Worm (Caenorhabditis elegans) whole organism, L4 larva: ENCODE measurements around the gene F45F2.11.

Experiments used
- F10B5.3 ChIP-seq: sonication (generic microtip); optimal IDR thresholded peaks from 2 replicates; lab custom pipeline; 2016; ENCODE audit warnings: mild to moderate bottlenecking, missing genetic modification characterization, missing compliant biosample characterization
- T26A8.4 ChIP-seq: fragments of 200-800 bp; sonication (Bioruptor generic); IDR thresholded peaks from 2 replicates; pipeline ENCODE4 v1.3.6; 2022; ENCODE audit warnings: missing genetic modification characterization, missing compliant biosample characterization
- Y105C5A.15 ChIP-seq: fragments of 200-800 bp; sonication (Bioruptor generic); IDR thresholded peaks from 2 replicates; pipeline ENCODE4 v1.3.6; 2022; ENCODE audit warnings: missing genetic modification characterization, missing compliant biosample characterization
- ZK337.2 ChIP-seq: fragments of 200-800 bp; sonication (Bioruptor generic); IDR thresholded peaks from 2 replicates; pipeline ENCODE4 v1.3.6; 2022; ENCODE audit warnings: missing genetic modification reagents, missing genetic modification characterization, missing compliant biosample characterization
- aha-1 ChIP-seq: fragments of 150-350 bp; peaks from one replicate; lab custom pipeline; 2014; ENCODE audit warnings: missing biosample characterization, missing genetic modification characterization
- aly-2 ChIP-seq: sonication (generic microtip); optimal IDR thresholded peaks from 2 replicates; lab custom pipeline; 2018; ENCODE audit warnings: missing biosample characterization, missing genetic modification characterization
- ama-1 ChIP-seq: fragments of 150-350 bp; optimal IDR thresholded peaks from 2 replicates; lab custom pipeline; 2014; ENCODE audit warnings: inconsistent platforms, mixed read lengths
- attf-4 ChIP-seq: sonication (generic microtip); optimal IDR thresholded peaks from 3 replicates; lab custom pipeline; 2017; ENCODE audit warnings: missing biosample characterization, missing genetic modification characterization
- ceh-28 ChIP-seq: fragments of 150-350 bp; optimal IDR thresholded peaks from 2 replicates; lab custom pipeline; 2014; ENCODE audit warnings: missing biosample characterization, missing genetic modification reagents, missing genetic modification characterization
- ceh-82 ChIP-seq: sonication (generic microtip); optimal IDR thresholded peaks from 2 replicates; lab custom pipeline; 2017; ENCODE audit warnings: missing biosample characterization, missing genetic modification characterization
- ces-1 ChIP-seq: fragments of 150-350 bp; sonication (generic microtip); optimal IDR thresholded peaks from 4 replicates; lab custom pipeline; 2014; ENCODE audit warnings: missing biosample characterization, missing genetic modification reagents, missing genetic modification characterization
- ctbp-1 ChIP-seq: fragments of 200-800 bp; sonication (Bioruptor generic); IDR thresholded peaks from 2 replicates; pipeline ENCODE4 v1.3.6; 2022; ENCODE audit warnings: missing genetic modification reagents, missing genetic modification characterization, missing compliant biosample characterization
- daf-12 ChIP-seq: fragments of 150-350 bp; optimal IDR thresholded peaks from 2 replicates; lab custom pipeline; 2014; ENCODE audit warnings: missing biosample characterization, missing genetic modification reagents, missing genetic modification characterization
- daf-8 ChIP-seq: fragments of 200-800 bp; sonication (Bioruptor generic); IDR thresholded peaks from 2 replicates; pipeline ENCODE4 v1.3.6; 2022; ENCODE audit warnings: missing genetic modification characterization, missing compliant biosample characterization
- dmd-6 ChIP-seq: fragments of 200-800 bp; sonication (Bioruptor generic); IDR thresholded peaks from 2 replicates; pipeline ENCODE4 v1.3.6; 2022; ENCODE audit warnings: missing genetic modification reagents, missing genetic modification characterization, missing compliant biosample characterization
- dmd-8 ChIP-seq: fragments of 200-800 bp; sonication (Bioruptor generic); IDR thresholded peaks from 2 replicates; pipeline ENCODE4 v1.3.6; 2022; ENCODE audit warnings: missing genetic modification characterization, missing compliant biosample characterization
- dve-1 ChIP-seq: sonication (generic microtip); optimal IDR thresholded peaks from 2 replicates; lab custom pipeline; 2017; ENCODE audit warnings: antibody characterized with exemption, mild to moderate bottlenecking, missing genetic modification characterization, missing compliant biosample characterization; ENCODE audit not compliant: insufficient read depth
- fkh-10 ChIP-seq: fragments of 150-350 bp; optimal IDR thresholded peaks from 2 replicates; lab custom pipeline; 2014; ENCODE audit warnings: missing biosample characterization, missing genetic modification reagents, missing genetic modification characterization
- hif-1 ChIP-seq, 2 experiments: sonication (generic microtip); optimal IDR thresholded peaks; 2 replicates each; lab custom pipeline; 2016 to 2017; ENCODE audit warnings: missing compliant biosample characterization in 2 of 2, missing genetic modification characterization in 2 of 2, missing genetic modification reagents in 2 of 2, missing genotype in 2 of 2, mild to moderate bottlenecking in 1 of 2
- hlh-11 ChIP-seq: fragments of 200-800 bp; sonication (Bioruptor generic); optimal IDR thresholded peaks from 2 replicates; lab custom pipeline; 2018; ENCODE audit warnings: mild to moderate bottlenecking, missing genetic modification characterization, missing compliant biosample characterization
- jun-1 ChIP-seq: fragments of 150-350 bp; optimal IDR thresholded peaks from 2 replicates; lab custom pipeline; 2014; ENCODE audit warnings: missing biosample characterization, missing genetic modification reagents, missing genetic modification characterization
- lim-7 ChIP-seq: fragments of 200-800 bp; sonication (Bioruptor generic); IDR thresholded peaks from 2 replicates; pipeline ENCODE4 v1.3.6; 2022; ENCODE audit warnings: missing genetic modification characterization, missing compliant biosample characterization
- lin-1 ChIP-seq: fragments of 200-800 bp; sonication (Bioruptor generic); IDR thresholded peaks from 2 replicates; pipeline ENCODE4 v1.3.6; 2022; ENCODE audit warnings: missing genetic modification reagents, missing genetic modification characterization, missing compliant biosample characterization
- lin-13 ChIP-seq: fragments of 150-350 bp; optimal IDR thresholded peaks from 2 replicates; lab custom pipeline; 2014; ENCODE audit warnings: missing biosample characterization, missing genetic modification reagents, missing genetic modification characterization
- lin-38 ChIP-seq: fragments of 200-800 bp; sonication (Bioruptor generic); IDR thresholded peaks from 2 replicates; pipeline ENCODE4 v1.3.6; 2022; ENCODE audit warnings: missing genetic modification reagents, missing genetic modification characterization, missing compliant biosample characterization
- lir-3 ChIP-seq: sonication (generic microtip); optimal IDR thresholded peaks from 2 replicates; lab custom pipeline; 2016; ENCODE audit warnings: mild to moderate bottlenecking, missing genetic modification characterization, missing compliant biosample characterization
- madf-5 ChIP-seq, 2 experiments: fragments of 200-800 bp; sonication (Bioruptor generic); IDR thresholded peaks; 2 replicates each; pipeline ENCODE4 v1.3.6; 2022; ENCODE audit warnings: missing compliant biosample characterization in 2 of 2, missing genetic modification characterization in 2 of 2
- mes-2 ChIP-seq: sonication (generic microtip); optimal IDR thresholded peaks from 2 replicates; lab custom pipeline; 2016; ENCODE audit warnings: missing genotype, mild to moderate bottlenecking, missing genetic modification characterization, missing compliant biosample characterization; ENCODE audit not compliant: poor library complexity, severe bottlenecking
- mxl-3 ChIP-seq: fragments of 200-800 bp; sonication (Bioruptor generic); optimal IDR thresholded peaks from 2 replicates; lab custom pipeline; 2018; ENCODE audit warnings: mild to moderate bottlenecking, missing genetic modification characterization, missing compliant biosample characterization
- nhr-102 ChIP-seq: sonication (generic microtip); optimal IDR thresholded peaks from 2 replicates; lab custom pipeline; 2016; ENCODE audit warnings: mild to moderate bottlenecking, missing genetic modification characterization, moderate library complexity, missing compliant biosample characterization
- nhr-28 ChIP-seq: fragments of 150-350 bp; optimal IDR thresholded peaks from 2 replicates; lab custom pipeline; 2014; ENCODE audit warnings: missing biosample characterization, missing genetic modification characterization
- nhr-42 ChIP-seq: fragments of 200-800 bp; sonication (Bioruptor generic); IDR thresholded peaks from 2 replicates; pipeline ENCODE4 v1.3.6; 2022; ENCODE audit warnings: missing genetic modification characterization, missing compliant biosample characterization
- nhr-48 ChIP-seq: sonication (generic microtip); optimal IDR thresholded peaks from 2 replicates; lab custom pipeline; 2016; ENCODE audit warnings: mild to moderate bottlenecking, missing genetic modification characterization, missing compliant biosample characterization
- nhr-6 ChIP-seq: fragments of 150-350 bp; optimal IDR thresholded peaks from 2 replicates; lab custom pipeline; 2014; ENCODE audit warnings: missing biosample characterization, missing genetic modification characterization
- nhr-76 ChIP-seq: fragments of 150-350 bp; optimal IDR thresholded peaks from 2 replicates; lab custom pipeline; 2014; ENCODE audit warnings: missing biosample characterization, missing genetic modification characterization
- php-3 ChIP-seq: fragments of 200-800 bp; sonication (Bioruptor generic); IDR thresholded peaks from 2 replicates; pipeline ENCODE4 v1.3.6; 2022; ENCODE audit warnings: missing genetic modification reagents, missing genetic modification characterization, missing compliant biosample characterization
- pqm-1 ChIP-seq: sonication (generic microtip); optimal IDR thresholded peaks from 2 replicates; lab custom pipeline; 2017; ENCODE audit warnings: missing biosample characterization, missing genetic modification characterization
- rbr-2 ChIP-seq: sonication (generic microtip); optimal IDR thresholded peaks from 2 replicates; lab custom pipeline; 2016; ENCODE audit warnings: missing genotype, missing genetic modification characterization, missing compliant biosample characterization
- saeg-2 ChIP-seq: fragments of 200-800 bp; sonication (Bioruptor generic); IDR thresholded peaks from 2 replicates; pipeline ENCODE4 v1.3.6; 2022; ENCODE audit warnings: missing genetic modification reagents, missing genetic modification characterization, missing compliant biosample characterization
- set-16 ChIP-seq: fragments of 200-800 bp; sonication (Bioruptor generic); IDR thresholded peaks from 2 replicates; pipeline ENCODE4 v1.3.6; 2022; ENCODE audit warnings: missing genetic modification reagents, missing genetic modification characterization, missing compliant biosample characterization
- skn-1 ChIP-seq: fragments of 150-350 bp; optimal IDR thresholded peaks from 2 replicates; lab custom pipeline; 2014; ENCODE audit warnings: missing biosample characterization, missing genetic modification characterization
- spr-3 ChIP-seq: fragments of 200-800 bp; sonication (Bioruptor generic); optimal IDR thresholded peaks from 2 replicates; lab custom pipeline; 2018; ENCODE audit warnings: mild to moderate bottlenecking, missing genetic modification characterization, missing compliant biosample characterization
- tra-1 ChIP-seq: fragments of 200-800 bp; sonication (Bioruptor generic); IDR thresholded peaks from 2 replicates; pipeline ENCODE4 v1.3.6; 2022; ENCODE audit warnings: missing genetic modification reagents, missing genetic modification characterization, missing compliant biosample characterization
- unc-39 ChIP-seq: sonication (generic microtip); optimal IDR thresholded peaks from 2 replicates; lab custom pipeline; 2017; ENCODE audit warnings: missing biosample characterization, missing genetic modification characterization
- unc-62 ChIP-seq, 3 experiments: fragments of 150-350 bp in 1 of 3; sonication (generic microtip); optimal IDR thresholded peaks in 2 of 3; peaks in 1 of 3; 1 replicate in 1 of 3; 2 replicates in 2 of 3; lab custom pipeline; 2014 to 2017; ENCODE audit warnings: missing biosample characterization in 3 of 3, missing genetic modification characterization in 3 of 3, missing genetic modification reagents in 3 of 3, missing genotype in 1 of 3
- vab-7 ChIP-seq: fragments of 200-800 bp; sonication (Bioruptor generic); IDR thresholded peaks from 2 replicates; pipeline ENCODE4 v1.3.6; 2022; ENCODE audit warnings: missing genetic modification reagents, missing genetic modification characterization, missing compliant biosample characterization
- zfp-3 ChIP-seq: fragments of 200-800 bp; sonication (Bioruptor generic); conservative IDR thresholded peaks from 2 replicates; pipeline ENCODE4 v1.3.6; 2022; ENCODE audit warnings: missing genetic modification reagents, missing genetic modification characterization, missing compliant biosample characterization
- zip-11 ChIP-seq: fragments of 200-800 bp; sonication (Bioruptor generic); IDR thresholded peaks from 2 replicates; pipeline ENCODE4 v1.3.6; 2022; ENCODE audit warnings: missing genetic modification characterization, missing compliant biosample characterization
- zip-2 ChIP-seq: fragments of 150-350 bp; optimal IDR thresholded peaks from 2 replicates; lab custom pipeline; 2014; ENCODE audit warnings: missing biosample characterization, missing genetic modification characterization

Gene F45F2.11

DNA sequence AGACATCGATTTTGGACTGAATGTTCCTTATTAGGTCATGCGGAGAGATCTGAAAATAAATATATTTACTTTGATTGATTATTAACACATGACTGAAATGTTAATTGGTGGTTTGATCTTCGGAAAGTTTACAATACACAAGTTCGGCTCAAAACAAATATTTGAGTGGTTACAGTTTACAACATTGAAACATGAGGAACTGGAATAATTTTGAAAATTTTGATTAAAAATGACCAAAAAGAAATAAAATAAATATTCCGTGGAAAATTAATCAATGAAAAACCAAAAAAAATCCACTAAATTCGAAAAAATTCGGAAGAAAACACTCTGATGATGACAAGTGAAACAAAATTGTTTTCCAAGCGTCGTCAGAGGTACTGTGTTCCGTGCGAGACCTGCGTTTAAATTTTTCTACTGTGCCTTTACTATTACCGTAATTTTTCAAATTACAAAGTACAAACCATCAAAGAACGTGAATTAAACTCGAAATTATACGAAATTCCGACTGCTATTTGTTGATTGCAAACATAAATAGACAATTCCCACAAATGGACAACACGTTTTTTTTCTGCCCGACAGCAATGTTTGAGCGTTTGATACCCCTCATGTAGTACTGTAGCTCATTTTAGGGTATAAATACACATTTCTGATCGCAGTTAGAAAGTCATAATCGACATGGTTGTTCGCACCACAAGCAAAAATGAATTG, at the start of gene F45F2.11, which contains the start of gene otpl-7:
Gene F45F2.11, minus strand, starts transcription at position 51 of the 708 bp plus-strand sequence.
Gene otpl-7, plus strand, starts transcription at position 658 of the 708 bp plus-strand sequence.
- TF ChIP-seq ceh-82 (tag; lab: Kevin White, UChicago) (no peak), unc-62 (GFP tag; optimal IDR thresholded peaks at IDR 0.05 in 1 of 2; lab: Kevin White, UChicago) (no peak), unc-62 (tag; optimal IDR thresholded peaks at IDR 0.05; lab: Kevin White, UChicago) (no peak), madf-5 (GFP tag; IDR thresholded peaks at IDR 0.05; lab: Robert Waterston, UW) (no peak), dmd-8 (GFP tag; lab: Robert Waterston, UW) (no peak), lin-13 (no peak), lim-7 (GFP tag; lab: Robert Waterston, UW) (no peak), nhr-48 (tag; lab: Kevin White, UChicago) (no peak), hif-1 (tag; optimal IDR thresholded peaks at IDR 0.05; lab: Kevin White, UChicago) (no peak), F10B5.3 (tag; lab: Kevin White, UChicago) (no peak), ZK337.2 (GFP tag; lab: Robert Waterston, UW) (no peak), pqm-1 (tag; lab: Kevin White, UChicago) (no peak), nhr-6 (tag; lab: Kevin White, UChicago) (no peak), fkh-10 (GFP tag; lab: Kevin White, UChicago) (no peak), attf-4 (no peak), jun-1 (tag; lab: Kevin White, UChicago) (no peak), php-3 (no peak), skn-1 (tag; lab: Kevin White, UChicago) (no peak)

DNA sequence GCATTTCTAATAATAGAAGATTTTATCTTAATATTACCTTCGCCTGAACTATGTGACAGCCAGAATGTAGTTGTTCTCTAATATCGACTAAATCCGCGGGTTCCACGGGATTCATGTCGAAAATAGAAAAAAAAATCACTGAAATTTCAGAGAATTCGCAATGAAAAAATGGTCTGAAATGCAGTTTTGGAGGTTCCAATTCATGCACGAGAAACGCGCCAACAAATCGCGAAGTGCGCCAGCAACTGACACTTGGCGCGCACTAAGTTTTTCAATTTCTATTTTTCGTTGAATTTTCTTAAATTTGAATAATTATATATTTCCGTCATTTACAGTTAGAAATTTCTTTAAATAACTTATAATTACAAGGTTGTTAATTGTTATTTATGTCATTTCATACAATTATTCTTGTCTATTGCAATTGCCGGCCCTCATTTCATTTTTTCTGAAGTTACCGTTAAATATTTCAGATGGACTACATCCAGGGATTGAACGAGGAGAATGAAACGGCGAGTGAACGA, 49.2 kb upstream of the F45F2.11 start, which contains the start of the genes F25G6.9 and symk-1:
Gene F25G6.9, minus strand, starts transcription at position 160 of the 521 bp plus-strand sequence.
Gene symk-1, plus strand, starts transcription at position 471 of the 521 bp plus-strand sequence.
- TF ChIP-seq ctbp-1 (GFP tag; lab: Robert Waterston, UW) (no peak), dmd-6 (GFP tag; lab: Robert Waterston, UW) (peak; percentile 46), tra-1 (0 out of 2 replicates have a peak, but pooled peaks have one; percentile 14), vab-7 (GFP tag; lab: Robert Waterston, UW) (no peak), saeg-2 (GFP tag; lab: Robert Waterston, UW) (no peak), nhr-76 (tag; lab: Kevin White, UChicago) (no peak), lin-38 (GFP tag; lab: Robert Waterston, UW) (no peak), zip-2 (tag; lab: Kevin White, UChicago) (no peak), lin-1 (GFP tag; lab: Robert Waterston, UW) (no peak), mxl-3 (GFP tag; lab: Kevin White, UChicago) (no peak), daf-12 (tag; lab: Kevin White, UChicago) (no peak), aly-2 (no peak), zfp-3 (GFP tag; lab: Robert Waterston, UW) (no peak), lir-3 (tag; lab: Kevin White, UChicago) (no peak), T26A8.4 (GFP tag; lab: Robert Waterston, UW) (no peak), rbr-2 (no peak), set-16 (GFP tag; lab: Robert Waterston, UW) (no peak), unc-39 (tag; lab: Kevin White, UChicago) (no peak), jun-1 (tag; lab: Kevin White, UChicago) (no peak), nhr-42 (GFP tag; lab: Robert Waterston, UW) (no peak), ceh-28 (tag; lab: Kevin White, UChicago) (no peak), hif-1 (tag; optimal IDR thresholded peaks at IDR 0.05; lab: Kevin White, UChicago) (no peak), dve-1 (tag; lab: Kevin White, UChicago) (peak; percentile 54), nhr-102 (tag; lab: Kevin White, UChicago) (peak; percentile 60), Y105C5A.15 (no peak), spr-3 (no peak), aha-1 (no peak), ama-1 (no peak), fkh-10 (GFP tag; lab: Kevin White, UChicago) (no peak), F10B5.3 (tag; lab: Kevin White, UChicago) (peak; percentile 39), hlh-11 (tag; lab: Kevin White, UChicago) (peak; percentile 51), mes-2 (tag; lab: Kevin White, UChicago) (peak; percentile 67), nhr-48 (tag; lab: Kevin White, UChicago) (no peak), daf-8 (GFP tag; lab: Robert Waterston, UW) (no peak), ces-1 (GFP tag; lab: Kevin White, UChicago) (no peak), nhr-28 (tag; lab: Kevin White, UChicago) (no peak), zip-11 (GFP tag; lab: Robert Waterston, UW) (no peak)
